Worm (Caenorhabditis elegans): ENCODE measurements around the gene Y43F8B.22.

The Y43F8B.22 gene

ce11 chrV:19485690-19486089 lies 3.1 kb downstream of the Y43F8B.22 start, which contains the start of gene Y43F8B.18:
Gene Y43F8B.18 (plus strand): TSS chrV:19485990.
- TF ChIP-seq sma-9 (GFP tag; optimal IDR thresholded peaks at IDR 0.05), result no peak
- TF ChIP-seq sma-9 (tag; optimal IDR thresholded peaks at IDR 0.05), result no peak
- no peak for TF ChIP-seq nhr-11 (tag; optimal IDR thresholded peaks at IDR 0.05)

- no peak for TF ChIP-seq sem-4 (tag; optimal IDR thresholded peaks at IDR 0.05)
- no peak for TF ChIP-seq ceh-82 (tag; optimal IDR thresholded peaks at IDR 0.05)
- no peak for TF ChIP-seq nhr-21 (tag; optimal IDR thresholded peaks at IDR 0.05)
- no peak for TF ChIP-seq alr-1 (tag; optimal IDR thresholded peaks at IDR 0.05)
- no peak for TF ChIP-seq nhr-129 (tag; optimal IDR thresholded peaks at IDR 0.05)
- no peak for TF ChIP-seq gmeb-1 (tag; optimal IDR thresholded peaks at IDR 0.05)
- TF ChIP-seq F13H6.1 (tag; optimal IDR thresholded peaks at IDR 0.05), result no peak
- TF ChIP-seq lsy-2 (tag; optimal IDR thresholded peaks at IDR 0.05), result no peak
- TF ChIP-seq unc-39 (tag; optimal IDR thresholded peaks at IDR 0.05), result no peak
- no peak for TF ChIP-seq nhr-6 (tag; optimal IDR thresholded peaks at IDR 0.05)
- no peak for TF ChIP-seq nhr-23 (tag; optimal IDR thresholded peaks at IDR 0.05)
- no peak for TF ChIP-seq nhr-12 (tag; optimal IDR thresholded peaks at IDR 0.05)
These were observed 7.8 kb downstream of the Y43F8B.22 start, which contains the start of gene Y43F8B.7 for ce11 chrV:19490461-19490860. Gene Y43F8B.7 (plus strand): TSS chrV:19490761.

ce11 chrV:19491302-19491701 lies 8.7 kb downstream of the Y43F8B.22 start, which contains the start of gene Y43F8B.29:
Gene Y43F8B.29 (plus strand): TSS chrV:19491602.
- no peak for TF ChIP-seq skn-1 (tag; optimal IDR thresholded peaks at IDR 0.05)
- TF ChIP-seq ztf-11 (tag; optimal IDR thresholded peaks at IDR 0.05), result no peak
- no peak for TF ChIP-seq R02D3.7 (tag; optimal IDR thresholded peaks at IDR 0.05)
- TF ChIP-seq lin-13 (GFP tag; optimal IDR thresholded peaks at IDR 0.05), result no peak
- TF ChIP-seq nhr-129 (tag; optimal IDR thresholded peaks at IDR 0.05), result no peak
- no peak for TF ChIP-seq unc-62 (GFP tag; optimal IDR thresholded peaks at IDR 0.05)

ce11 chrV:19495145-19495544 lies 12.5 kb downstream of the Y43F8B.22 start:
- TF ChIP-seq skn-1 (tag; optimal IDR thresholded peaks at IDR 0.05), result no peak

- TF ChIP-seq blmp-1 (tag; optimal IDR thresholded peaks at IDR 0.05; ENCODE audit: insufficient read depth) (no peak), elt-3 (tag; optimal IDR thresholded peaks at IDR 0.05) (no peak), sem-4 (tag; optimal IDR thresholded peaks at IDR 0.05) (no peak), fos-1 (tag; optimal IDR thresholded peaks at IDR 0.05) (no peak), ama-1 (optimal IDR thresholded peaks at IDR 0.05) (no peak), nhr-25 (tag; optimal IDR thresholded peaks at IDR 0.05) (no peak), gmeb-1 (tag; optimal IDR thresholded peaks at IDR 0.05) (no peak), mab-5 (tag; optimal IDR thresholded peaks at IDR 0.05) (no peak)
These were observed 13.0 kb downstream of the Y43F8B.22 start, which contains the start of gene scl-21 for ce11 chrV:19495587-19495986. Gene scl-21 (minus strand): TSS chrV:19495687.

ce11 chrV:19497087-19497486 lies 14.5 kb downstream of the Y43F8B.22 start:
- TF ChIP-seq nhr-77 (tag; optimal IDR thresholded peaks at IDR 0.05) (no peak), lin-13 (GFP tag; optimal IDR thresholded peaks at IDR 0.05) (no peak), zag-1 (tag; optimal IDR thresholded peaks at IDR 0.05) (no peak), nhr-23 (tag; optimal IDR thresholded peaks at IDR 0.05) (no peak), ceh-16 (tag; optimal IDR thresholded peaks at IDR 0.05) (no peak), mab-5 (tag; optimal IDR thresholded peaks at IDR 0.05) (no peak), lin-39 (tag; optimal IDR thresholded peaks at IDR 0.05) (no peak), skn-1 (tag; optimal IDR thresholded peaks at IDR 0.05) (no peak), blmp-1 (tag; optimal IDR thresholded peaks at IDR 0.05; ENCODE audit: insufficient read depth) (no peak), aly-2 (tag; optimal IDR thresholded peaks at IDR 0.05) (no peak), ztf-11 (tag; optimal IDR thresholded peaks at IDR 0.05) (no peak), nhr-129 (tag; optimal IDR thresholded peaks at IDR 0.05) (no peak), R02D3.7 (tag; optimal IDR thresholded peaks at IDR 0.05) (no peak), nhr-10 (tag; optimal IDR thresholded peaks at IDR 0.05) (no peak), mdl-1 (tag; optimal IDR thresholded peaks at IDR 0.05) (no peak), alr-1 (tag; optimal IDR thresholded peaks at IDR 0.05) (no peak), lsy-2 (tag; optimal IDR thresholded peaks at IDR 0.05) (no peak), F13H6.1 (tag; optimal IDR thresholded peaks at IDR 0.05) (no peak)
